Worm (Caenorhabditis elegans) whole organism, late embryonic: Measurements from ENCODE around the gene ZK856.19.

Experiments used
- ceh-48 ChIP-seq: sonication (generic microtip); optimal IDR thresholded peaks from 2 replicates; lab custom pipeline; 2016; ENCODE audit warnings: missing genetic modification characterization, inconsistent platforms, missing compliant biosample characterization
- elt-2 ChIP-seq: sonication (generic microtip); optimal IDR thresholded peaks from 2 replicates; lab custom pipeline; 2016; ENCODE audit warnings: missing genetic modification reagents, missing genetic modification characterization, missing compliant biosample characterization
- odd-2 ChIP-seq: sonication (generic microtip); optimal IDR thresholded peaks from 2 replicates; lab custom pipeline; 2017; ENCODE audit warnings: antibody characterized with exemption, mild to moderate bottlenecking, missing genetic modification characterization, missing compliant biosample characterization
- pqm-1 ChIP-seq: sonication (generic microtip); optimal IDR thresholded peaks from 2 replicates; lab custom pipeline; 2016; ENCODE audit warnings: missing genetic modification characterization, missing compliant biosample characterization
- syd-9 ChIP-seq: sonication (generic microtip); optimal IDR thresholded peaks from 2 replicates; lab custom pipeline; 2016; ENCODE audit warnings: mild to moderate bottlenecking, missing genetic modification characterization, moderate library complexity, missing compliant biosample characterization
- ttx-3 ChIP-seq: sonication (generic microtip); optimal IDR thresholded peaks from 2 replicates; lab custom pipeline; 2016; ENCODE audit warnings: missing genetic modification reagents, missing genetic modification characterization, missing compliant biosample characterization
- unc-55 ChIP-seq: sonication (generic microtip); optimal IDR thresholded peaks from 2 replicates; lab custom pipeline; 2017; ENCODE audit warnings: missing biosample characterization, missing genetic modification reagents, missing genetic modification characterization

- no peak for TF ChIP-seq elt-2
- TF ChIP-seq ttx-3 (tag; lab: Kevin White, UChicago) = no peak
- TF ChIP-seq ceh-48 = no peak
- TF ChIP-seq pqm-1 (tag; lab: Kevin White, UChicago) = no peak
- no peak for TF ChIP-seq unc-55 (GFP tag; lab: Kevin White, UChicago)
- no peak for TF ChIP-seq odd-2 (tag; lab: Kevin White, UChicago)
- no peak for TF ChIP-seq syd-9
Observed at ce11 chrV:10230932-10231331, 26.2 kb upstream of the ZK856.19 start, which contains the start of gene fipr-6.
